Worm (Caenorhabditis elegans) whole organism, L2 larva: ENCODE results near the gene srp-3.
A peak's percentile ranks its signal among the peaks of the same experiment; 100 is the strongest.

Experiments
- C34F6.9 ChIP-seq: fragments of 150-350 bp; optimal IDR thresholded peaks from 2 replicates; lab custom pipeline; 2014; ENCODE audit warnings: missing biosample characterization, missing genetic modification characterization
- F13H6.1 ChIP-seq: sonication (generic microtip); optimal IDR thresholded peaks from 2 replicates; lab custom pipeline; 2016; ENCODE audit warnings: missing genetic modification characterization, missing compliant biosample characterization
- R02D3.7 ChIP-seq: fragments of 150-350 bp; optimal IDR thresholded peaks from 2 replicates; lab custom pipeline; 2014; ENCODE audit warnings: missing biosample characterization, missing genetic modification characterization
- Y55F3AM.14 ChIP-seq: fragments of 200-800 bp; sonication (Bioruptor generic); optimal IDR thresholded peaks from 2 replicates; lab custom pipeline; 2018; ENCODE audit warnings: mild to moderate bottlenecking, missing genetic modification characterization, missing compliant biosample characterization
- ZK546.5 ChIP-seq: sonication (generic microtip); optimal IDR thresholded peaks from 2 replicates; lab custom pipeline; 2017; ENCODE audit warnings: missing biosample characterization, missing genetic modification characterization
- alr-1 ChIP-seq: fragments of 150-350 bp; optimal IDR thresholded peaks from 2 replicates; lab custom pipeline; 2014; ENCODE audit warnings: missing biosample characterization, missing genetic modification characterization
- aly-2 ChIP-seq: fragments of 150-350 bp; optimal IDR thresholded peaks from 2 replicates; lab custom pipeline; 2014; ENCODE audit warnings: missing biosample characterization, missing genetic modification characterization
- blmp-1 ChIP-seq: sonication (generic microtip); optimal IDR thresholded peaks from 2 replicates; lab custom pipeline; 2017; ENCODE audit warnings: missing genetic modification characterization, mild to moderate bottlenecking, missing compliant biosample characterization, antibody characterized with exemption, moderate library complexity; ENCODE audit not compliant: insufficient read depth
- ceh-16 ChIP-seq: fragments of 150-350 bp; optimal IDR thresholded peaks from 2 replicates; lab custom pipeline; 2014; ENCODE audit warnings: missing biosample characterization, missing genetic modification characterization
- crh-2 ChIP-seq: sonication (generic microtip); optimal IDR thresholded peaks from 2 replicates; lab custom pipeline; 2017; ENCODE audit warnings: missing biosample characterization, missing genetic modification characterization
- dmd-4 ChIP-seq: sonication (generic microtip); optimal IDR thresholded peaks from 2 replicates; lab custom pipeline; 2017; ENCODE audit warnings: missing biosample characterization, missing genetic modification characterization
- egl-27 ChIP-seq: sonication (generic microtip); optimal IDR thresholded peaks from 3 replicates; lab custom pipeline; 2017; ENCODE audit warnings: missing biosample characterization, missing genetic modification reagents, missing genetic modification characterization
- elt-1 ChIP-seq: fragments of 150-350 bp; optimal IDR thresholded peaks from 2 replicates; lab custom pipeline; 2014; ENCODE audit warnings: missing biosample characterization, missing genetic modification characterization
- elt-3 ChIP-seq: sonication (generic microtip); optimal IDR thresholded peaks from 2 replicates; lab custom pipeline; 2017; ENCODE audit warnings: missing biosample characterization, missing genetic modification characterization
- fos-1 ChIP-seq: fragments of 150-350 bp; optimal IDR thresholded peaks from 2 replicates; lab custom pipeline; 2014; ENCODE audit warnings: missing biosample characterization, missing genetic modification characterization
- lin-11 ChIP-seq: fragments of 150-350 bp; sonication (generic microtip); optimal IDR thresholded peaks from 2 replicates; lab custom pipeline; 2014; ENCODE audit warnings: missing biosample characterization, missing genetic modification characterization, inconsistent platforms, mixed read lengths
- lin-13 ChIP-seq: fragments of 150-350 bp; optimal IDR thresholded peaks from 2 replicates; lab custom pipeline; 2014; ENCODE audit warnings: missing biosample characterization, missing genetic modification reagents, missing genetic modification characterization
- lin-39 ChIP-seq: fragments of 150-350 bp; optimal IDR thresholded peaks from 2 replicates; lab custom pipeline; 2014; ENCODE audit warnings: missing biosample characterization, missing genetic modification reagents, missing genetic modification characterization
- lsy-2 ChIP-seq, 2 experiments: fragments of 150-350 bp in 1 of 2; sonication (generic microtip) in 1 of 2; optimal IDR thresholded peaks; 2 replicates each; lab custom pipeline; 2014 to 2017; ENCODE audit warnings: missing biosample characterization in 2 of 2, missing genetic modification characterization in 2 of 2
- mab-5 ChIP-seq: fragments of 150-350 bp; optimal IDR thresholded peaks from 2 replicates; lab custom pipeline; 2014; ENCODE audit warnings: missing biosample characterization, missing genetic modification characterization
- mbf-1 ChIP-seq: sonication (generic microtip); optimal IDR thresholded peaks from 2 replicates; lab custom pipeline; 2017; ENCODE audit warnings: missing biosample characterization, missing genetic modification characterization
- nhr-11 ChIP-seq: fragments of 150-350 bp; optimal IDR thresholded peaks from 2 replicates; lab custom pipeline; 2014; ENCODE audit warnings: missing biosample characterization, missing genetic modification characterization
- nhr-12 ChIP-seq: fragments of 150-350 bp; optimal IDR thresholded peaks from 2 replicates; lab custom pipeline; 2014; ENCODE audit warnings: missing biosample characterization, missing genetic modification characterization
- nhr-129 ChIP-seq: fragments of 150-350 bp; optimal IDR thresholded peaks from 2 replicates; lab custom pipeline; 2014; ENCODE audit warnings: missing biosample characterization, missing genetic modification characterization
- nhr-21 ChIP-seq: fragments of 150-350 bp; optimal IDR thresholded peaks from 2 replicates; lab custom pipeline; 2014; ENCODE audit warnings: missing biosample characterization, missing genetic modification characterization
- nhr-23 ChIP-seq: fragments of 150-350 bp; optimal IDR thresholded peaks from 2 replicates; lab custom pipeline; 2014; ENCODE audit warnings: missing biosample characterization, missing genetic modification reagents, missing genetic modification characterization
- nhr-237 ChIP-seq: fragments of 150-350 bp; optimal IDR thresholded peaks from 2 replicates; lab custom pipeline; 2014; ENCODE audit warnings: missing biosample characterization, missing genetic modification characterization
- nhr-25 ChIP-seq: fragments of 150-350 bp; sonication (generic microtip); optimal IDR thresholded peaks from 3 replicates; lab custom pipeline; 2014; ENCODE audit warnings: missing biosample characterization, missing genetic modification characterization
- nhr-77 ChIP-seq: fragments of 150-350 bp; optimal IDR thresholded peaks from 2 replicates; lab custom pipeline; 2014; ENCODE audit warnings: missing biosample characterization, missing genetic modification characterization
- sem-4 ChIP-seq: fragments of 150-350 bp; optimal IDR thresholded peaks from 2 replicates; lab custom pipeline; 2014; ENCODE audit warnings: missing biosample characterization, missing genetic modification reagents, missing genetic modification characterization
- skn-1 ChIP-seq: sonication (generic microtip); optimal IDR thresholded peaks from 2 replicates; lab custom pipeline; 2017; ENCODE audit warnings: missing biosample characterization, missing genetic modification characterization
- sma-3 ChIP-seq: sonication (generic microtip); optimal IDR thresholded peaks from 2 replicates; lab custom pipeline; 2016; ENCODE audit warnings: missing genetic modification reagents, missing genetic modification characterization, missing compliant biosample characterization
- sma-9 ChIP-seq, 2 experiments: fragments of 150-350 bp in 1 of 2; sonication (generic microtip) in 1 of 2; optimal IDR thresholded peaks; 2 replicates each; lab custom pipeline; 2014 to 2016; ENCODE audit warnings: missing genetic modification characterization in 2 of 2, mild to moderate bottlenecking in 1 of 2, missing biosample characterization in 1 of 2, missing compliant biosample characterization in 1 of 2, missing genetic modification reagents in 1 of 2, moderate library complexity in 1 of 2
- snpc-4 ChIP-seq: fragments of 150-350 bp; optimal IDR thresholded peaks from 2 replicates; lab custom pipeline; 2014; ENCODE audit warnings: missing biosample characterization, missing genetic modification characterization
- unc-55 ChIP-seq: fragments of 150-350 bp; sonication (generic microtip); optimal IDR thresholded peaks from 3 replicates; lab custom pipeline; 2014; ENCODE audit warnings: missing biosample characterization, missing genetic modification reagents, missing genetic modification characterization
- unc-62 ChIP-seq: fragments of 150-350 bp; optimal IDR thresholded peaks from 2 replicates; lab custom pipeline; 2014; ENCODE audit warnings: missing biosample characterization, missing genetic modification reagents, missing genetic modification characterization
- zag-1 ChIP-seq: fragments of 150-350 bp; optimal IDR thresholded peaks from 2 replicates; lab custom pipeline; 2014; ENCODE audit warnings: missing biosample characterization, missing genetic modification characterization
- ztf-11 ChIP-seq: sonication (generic microtip); optimal IDR thresholded peaks from 2 replicates; lab custom pipeline; 2017; ENCODE audit warnings: missing biosample characterization, missing genetic modification characterization
- ztf-4 ChIP-seq: fragments of 150-350 bp; optimal IDR thresholded peaks from 2 replicates; lab custom pipeline; 2014; ENCODE audit warnings: missing biosample characterization, missing genetic modification characterization

srp-3 gene

DNA sequence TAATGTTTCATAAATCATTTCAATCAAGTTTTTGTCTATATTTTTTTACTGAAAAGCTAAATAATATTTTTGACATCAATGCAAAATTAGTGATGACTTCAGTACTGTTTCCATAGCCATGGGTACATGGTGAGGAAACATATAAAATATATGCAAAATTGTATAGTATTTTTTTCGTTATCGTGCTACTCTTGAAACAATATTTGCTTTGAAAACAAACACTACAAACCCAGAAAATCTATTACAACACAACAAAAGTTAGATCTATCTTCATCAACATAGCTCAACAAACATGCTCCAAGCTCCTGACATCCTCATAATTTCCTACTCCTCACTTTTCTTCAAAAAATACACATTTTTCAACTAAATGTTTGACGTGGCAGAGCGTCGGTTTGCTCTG, at the start of gene srp-3:
TSS of gene srp-3 (plus strand) at position 301 of the 400 bp plus-strand sequence.
- TF ChIP-seq lsy-2 (tag; optimal IDR thresholded peaks at IDR 0.05; lab: Kevin White, UChicago) (no peak), skn-1 (no peak), R02D3.7 (tag; lab: Kevin White, UChicago) (no peak), Y55F3AM.14 (GFP tag; lab: Kevin White, UChicago) (no peak), sem-4 (tag; lab: Kevin White, UChicago) (no peak), aly-2 (tag; lab: Kevin White, UChicago) (no peak), zag-1 (tag; lab: Kevin White, UChicago) (no peak), nhr-129 (tag; lab: Kevin White, UChicago) (no peak), snpc-4 (tag; lab: Kevin White, UChicago) (no peak), mab-5 (tag; lab: Kevin White, UChicago) (no peak), ztf-11 (tag; lab: Kevin White, UChicago) (no peak), fos-1 (no peak), nhr-12 (no peak), C34F6.9 (tag; lab: Kevin White, UChicago) (no peak)
- TF ChIP-seq, all 48 proteins: peak for 0

DNA sequence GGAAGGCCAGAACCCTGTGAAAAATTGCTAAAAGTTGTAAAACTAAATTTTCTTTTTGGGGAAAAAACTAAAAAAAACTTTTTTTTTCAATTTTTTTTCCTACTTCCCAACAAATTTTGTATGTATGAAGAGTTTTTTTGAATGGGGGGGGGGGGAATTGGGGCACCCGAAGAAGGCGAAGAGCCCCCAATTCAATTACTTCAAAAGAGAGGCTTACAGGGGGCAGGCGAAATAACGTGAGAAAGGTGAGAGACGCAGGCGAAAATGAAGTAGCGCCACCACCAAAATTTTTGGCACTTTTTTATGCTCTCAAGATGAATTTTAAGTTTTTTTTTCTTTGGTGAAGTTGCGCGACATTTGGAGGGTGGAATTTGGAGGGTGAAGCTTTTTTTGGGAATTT, 45.7 kb upstream of the srp-3 start:
- TF ChIP-seq ZK546.5 (tag; lab: Kevin White, UChicago): no peak
- TF ChIP-seq nhr-25 (tag; lab: Kevin White, UChicago): no peak
- TF ChIP-seq lin-39 (tag; lab: Kevin White, UChicago): no peak
- TF ChIP-seq egl-27 (tag; lab: Kevin White, UChicago): no peak
- no peak for TF ChIP-seq nhr-237 (tag; lab: Kevin White, UChicago)

DNA sequence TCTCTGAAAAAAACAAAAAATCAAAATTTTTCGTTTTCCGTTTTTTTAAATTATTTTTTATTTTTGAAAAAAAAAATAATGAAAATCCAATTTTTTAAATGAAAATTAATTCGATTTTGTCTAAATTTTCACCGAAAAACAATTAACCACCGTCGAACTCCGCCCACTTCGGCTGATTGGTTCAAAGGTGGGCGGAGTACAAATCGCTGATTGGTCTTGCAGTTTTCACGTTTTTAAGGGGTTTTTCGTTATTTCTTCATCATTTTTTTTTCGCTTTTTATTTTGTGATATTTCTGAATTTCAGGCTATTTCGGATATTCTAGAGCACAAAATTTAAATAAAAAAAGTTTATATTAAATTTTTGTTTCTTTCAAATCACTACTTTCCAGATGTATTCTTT, 43.6 kb upstream of the srp-3 start:
- TF ChIP-seq lin-13 (GFP tag; lab: Kevin White, UChicago): no peak
- no peak for TF ChIP-seq unc-55 (GFP tag; lab: Kevin White, UChicago)
- TF ChIP-seq fos-1: no peak
- no peak for TF ChIP-seq ceh-16
- no peak for TF ChIP-seq nhr-11 (tag; lab: Kevin White, UChicago)
- no peak for TF ChIP-seq elt-3 (tag; lab: Kevin White, UChicago)
- no peak for TF ChIP-seq alr-1
- no peak for TF ChIP-seq unc-62
- no peak for TF ChIP-seq nhr-129 (tag; lab: Kevin White, UChicago)
- TF ChIP-seq egl-27 (tag; lab: Kevin White, UChicago): no peak
- TF ChIP-seq F13H6.1: no peak
- no peak for TF ChIP-seq blmp-1 (tag; lab: Kevin White, UChicago)
- TF ChIP-seq lin-11 (tag; lab: Kevin White, UChicago): no peak
- TF ChIP-seq, all 48 proteins: peak for 0

DNA sequence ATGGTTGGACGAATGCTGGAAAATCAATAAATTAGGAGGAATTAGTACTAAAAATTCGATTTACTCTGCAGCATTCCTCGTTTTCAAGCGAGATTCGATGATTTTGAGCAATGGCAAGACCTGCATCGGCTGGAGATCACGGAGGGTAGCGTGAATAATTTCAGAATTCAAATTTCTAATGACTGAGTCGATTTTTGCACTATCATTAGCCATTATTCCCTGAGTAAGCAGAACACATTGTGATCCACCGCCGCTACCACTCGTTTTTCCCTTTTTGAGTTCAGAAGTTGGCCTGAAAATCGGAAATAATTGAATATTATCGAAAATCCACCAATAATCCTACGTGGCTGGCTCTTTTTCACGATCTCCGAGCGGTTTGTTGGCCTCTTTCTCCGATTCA, 40.6 kb upstream of the srp-3 start:
- TF ChIP-seq elt-1 (tag; lab: Kevin White, UChicago) (no peak), nhr-129 (tag; lab: Kevin White, UChicago) (no peak), Y55F3AM.14 (GFP tag; lab: Kevin White, UChicago) (no peak), ztf-4 (tag; lab: Kevin White, UChicago) (no peak), lin-11 (tag; lab: Kevin White, UChicago) (no peak), C34F6.9 (tag; lab: Kevin White, UChicago) (no peak), unc-62 (no peak), nhr-21 (no peak), fos-1 (no peak), F13H6.1 (no peak)

DNA sequence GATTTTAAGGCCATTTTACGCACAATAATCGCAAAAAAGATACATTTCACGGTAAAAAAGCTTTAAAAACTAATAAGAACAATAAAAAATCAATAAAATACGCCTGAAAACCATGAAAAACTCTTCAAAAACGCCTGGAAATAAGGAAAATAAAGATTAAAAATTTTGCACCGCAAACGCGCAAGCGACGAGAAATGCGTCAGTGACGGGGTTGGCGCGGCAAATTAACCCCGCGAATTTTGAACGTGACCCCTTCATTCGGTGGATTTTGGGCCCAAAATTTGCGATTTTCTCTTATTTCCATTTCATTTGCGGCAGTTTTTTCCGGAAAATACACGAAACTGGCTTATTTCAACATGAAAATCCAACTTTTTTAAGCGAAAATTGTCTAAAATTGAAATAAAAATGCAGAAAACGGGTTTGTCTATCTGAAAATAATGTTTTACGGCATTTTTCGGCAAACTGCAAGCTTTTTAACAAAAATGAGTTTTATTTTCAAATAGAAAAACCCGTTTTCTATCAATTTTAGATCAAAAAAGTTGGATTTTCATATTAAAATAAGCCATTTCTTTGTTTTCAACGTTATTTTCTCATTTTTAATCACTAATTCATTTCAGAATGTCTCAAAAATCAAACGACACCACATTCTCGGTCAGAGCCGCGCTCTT, 39.9 kb upstream of the srp-3 start, which contains the start of gene knl-3:
TSS of gene knl-3 (plus strand) at position 618 of the 668 bp plus-strand sequence.
- peak; percentile 47 for TF ChIP-seq blmp-1 (tag; lab: Kevin White, UChicago)
- peak; percentile 73 for TF ChIP-seq nhr-129 (tag; lab: Kevin White, UChicago)
- peak; percentile 85 for TF ChIP-seq nhr-21
- TF ChIP-seq unc-55 (GFP tag; lab: Kevin White, UChicago): peak; percentile 92
- no peak for TF ChIP-seq nhr-77 (tag; lab: Kevin White, UChicago)
- no peak for TF ChIP-seq ztf-4 (tag; lab: Kevin White, UChicago)
- peak; percentile 56 for TF ChIP-seq sem-4 (tag; lab: Kevin White, UChicago)
- peak; percentile 31 for TF ChIP-seq R02D3.7 (tag; lab: Kevin White, UChicago)
- peak; percentile 32 for TF ChIP-seq zag-1 (tag; lab: Kevin White, UChicago)
- TF ChIP-seq alr-1: no peak
- TF ChIP-seq nhr-237 (tag; lab: Kevin White, UChicago): no peak
- TF ChIP-seq nhr-23 (tag; lab: Kevin White, UChicago): no peak
- TF ChIP-seq ZK546.5 (tag; lab: Kevin White, UChicago): peak; percentile 2
- TF ChIP-seq fos-1: peak; percentile 63
- TF ChIP-seq nhr-11 (tag; lab: Kevin White, UChicago): no peak
- peak; percentile 89 for TF ChIP-seq nhr-25 (tag; lab: Kevin White, UChicago)
- TF ChIP-seq lin-13 (GFP tag; lab: Kevin White, UChicago): peak; percentile 86
- no peak for TF ChIP-seq sma-9 (GFP tag; optimal IDR thresholded peaks at IDR 0.05; lab: Kevin White, UChicago)
- no peak for TF ChIP-seq sma-9 (tag; optimal IDR thresholded peaks at IDR 0.05; lab: Kevin White, UChicago)
- peak; percentile 86 for TF ChIP-seq lin-11 (tag; lab: Kevin White, UChicago)
- TF ChIP-seq mbf-1: no peak
- TF ChIP-seq lsy-2 (tag; optimal IDR thresholded peaks at IDR 0.05; lab: Kevin White, UChicago): peak; percentile 83 to 91
- no peak for TF ChIP-seq elt-3 (tag; lab: Kevin White, UChicago)
- no peak for TF ChIP-seq skn-1
- TF ChIP-seq snpc-4 (tag; lab: Kevin White, UChicago): peak; percentile 68
- TF ChIP-seq crh-2 (tag; lab: Kevin White, UChicago): peak; percentile 93
- TF ChIP-seq ztf-11 (tag; lab: Kevin White, UChicago): no peak
- TF ChIP-seq nhr-12: no peak
- peak; percentile 83 for TF ChIP-seq sma-3 (GFP tag; lab: Kevin White, UChicago)
- TF ChIP-seq dmd-4 (tag; lab: Kevin White, UChicago): no peak
- peak; percentile 75 for TF ChIP-seq mab-5 (tag; lab: Kevin White, UChicago)
- TF ChIP-seq F13H6.1: peak; percentile 84
